Fruit fly (Drosophila melanogaster) whole organism, embryonic: ENCODE results near the gene Ssk.

Source experiments
- ATbp ChIP-seq: fragments of 200-800 bp; sonication (Bioruptor generic); optimal IDR thresholded peaks from 2 replicates; lab custom pipeline; 2017; ENCODE audit warnings: missing biosample characterization, mild to moderate bottlenecking, missing genetic modification characterization, missing genetic modification reagents
- Atf6 ChIP-seq: fragments of 200-800 bp; sonication (Bioruptor generic); IDR thresholded peaks from 2 replicates; pipeline ENCODE4 v1.3.6; 2022; ENCODE audit warnings: missing biosample characterization, missing genetic modification characterization
- BtbVII ChIP-seq: fragments of 200-800 bp; sonication (Bioruptor generic); optimal IDR thresholded peaks from 3 replicates; lab custom pipeline; 2017; ENCODE audit warnings: missing biosample characterization, mild to moderate bottlenecking, missing genetic modification characterization
- CG10366 ChIP-seq: fragments of 200-800 bp; sonication (Bioruptor generic); IDR thresholded peaks from 2 replicates; pipeline ENCODE4 v1.3.6; 2022; ENCODE audit warnings: missing biosample characterization, missing genetic modification characterization
- CG11695 ChIP-seq: fragments of 200-800 bp; sonication (Bioruptor generic); IDR thresholded peaks from 3 replicates; pipeline ENCODE4 v1.3.6; 2022; ENCODE audit warnings: missing biosample characterization, missing genetic modification characterization
- CG14014 ChIP-seq: fragments of 200-800 bp; sonication (Bioruptor generic); IDR thresholded peaks from 2 replicates; pipeline ENCODE4 v1.3.6; 2022; ENCODE audit warnings: missing biosample characterization, missing genetic modification characterization
- CG14441 ChIP-seq: fragments of 200-800 bp; sonication (Bioruptor generic); IDR thresholded peaks from 2 replicates; pipeline ENCODE4 v1.3.6; 2022; ENCODE audit warnings: missing biosample characterization, missing genetic modification characterization
- CG14860 ChIP-seq: fragments of 200-800 bp; sonication (Bioruptor generic); IDR thresholded peaks from 3 replicates; pipeline ENCODE4 v1.3.6; 2022; ENCODE audit warnings: missing biosample characterization, missing genetic modification characterization; ENCODE audit not compliant: partially characterized antibody
- CG1647 ChIP-seq: fragments of 200-800 bp; sonication (Bioruptor generic); optimal IDR thresholded peaks from 3 replicates; lab custom pipeline; 2016; ENCODE audit warnings: missing biosample characterization, missing genetic modification characterization
- CG1792 ChIP-seq: fragments of 200-800 bp; sonication (Bioruptor generic); optimal IDR thresholded peaks from 2 replicates; lab custom pipeline; 2016; ENCODE audit warnings: missing biosample characterization, missing genetic modification characterization
- CG18619 ChIP-seq: fragments of 200-800 bp; sonication (Bioruptor generic); optimal IDR thresholded peaks from 3 replicates; lab custom pipeline; 2017; ENCODE audit warnings: missing biosample characterization, mild to moderate bottlenecking, missing genetic modification characterization
- CG34422 ChIP-seq: fragments of 200-800 bp; sonication (Bioruptor generic); IDR thresholded peaks from 3 replicates; pipeline ENCODE4 v1.3.6; 2022; ENCODE audit warnings: missing biosample characterization, missing genetic modification characterization
- CG43689 ChIP-seq: fragments of 200-800 bp; sonication (Bioruptor generic); IDR thresholded peaks from 2 replicates; pipeline ENCODE4 v1.3.6; 2022; ENCODE audit warnings: missing biosample characterization, missing genetic modification characterization
- CG4820 ChIP-seq: fragments of 200-800 bp; sonication (Bioruptor generic); optimal IDR thresholded peaks from 3 replicates; lab custom pipeline; 2016; ENCODE audit warnings: missing biosample characterization, missing genetic modification characterization
- CG6175 ChIP-seq: fragments of 200-800 bp; sonication (Bioruptor generic); IDR thresholded peaks from 3 replicates; pipeline ENCODE4 v1.3.6; 2022; ENCODE audit warnings: missing biosample characterization, missing genetic modification characterization
- CG7928 ChIP-seq: fragments of 200-800 bp; sonication (Bioruptor generic); optimal IDR thresholded peaks from 2 replicates; lab custom pipeline; 2017; ENCODE audit warnings: missing biosample characterization, mild to moderate bottlenecking, missing genetic modification characterization
- CG8281 ChIP-seq: fragments of 200-800 bp; sonication (Bioruptor generic); optimal IDR thresholded peaks from 2 replicates; lab custom pipeline; 2018; ENCODE audit warnings: missing biosample characterization, mild to moderate bottlenecking, missing genetic modification characterization, moderate library complexity
- CG8359 ChIP-seq: fragments of 200-800 bp; sonication (Bioruptor generic); optimal IDR thresholded peaks from 2 replicates; lab custom pipeline; 2017; ENCODE audit warnings: missing biosample characterization, mild to moderate bottlenecking, missing genetic modification characterization, borderline replicate concordance
- CG8765 ChIP-seq: fragments of 200-800 bp; sonication (Bioruptor generic); IDR thresholded peaks from 2 replicates; pipeline ENCODE4 v1.3.6; 2022; ENCODE audit warnings: missing biosample characterization, missing genetic modification characterization
- CG9437 ChIP-seq: fragments of 200-800 bp; sonication (Bioruptor generic); optimal IDR thresholded peaks from 2 replicates; lab custom pipeline; 2018; ENCODE audit warnings: missing biosample characterization, mild to moderate bottlenecking, missing genetic modification characterization
- CG9797 ChIP-seq: fragments of 200-800 bp; sonication (Bioruptor generic); optimal IDR thresholded peaks from 3 replicates; lab custom pipeline; 2018; ENCODE audit warnings: missing biosample characterization, mild to moderate bottlenecking, missing genetic modification characterization
- CoRest ChIP-seq: fragments of 200-800 bp; sonication (Bioruptor generic); optimal IDR thresholded peaks from 3 replicates; lab custom pipeline; 2018; ENCODE audit warnings: missing biosample characterization, mild to moderate bottlenecking, missing genetic modification characterization, moderate library complexity
- Dbx ChIP-seq: fragments of 200-800 bp; sonication (Bioruptor generic); IDR thresholded peaks from 3 replicates; pipeline ENCODE4 v1.3.6; 2022; ENCODE audit warnings: missing biosample characterization, missing genetic modification characterization
- Dek ChIP-seq: fragments of 200-800 bp; sonication (Bioruptor generic); optimal IDR thresholded peaks from 3 replicates; lab custom pipeline; 2019; ENCODE audit warnings: missing biosample characterization, mild to moderate bottlenecking, missing genetic modification characterization, moderate library complexity
- E2f1 ChIP-seq: fragments of 200-800 bp; sonication (Bioruptor generic); IDR thresholded peaks from 2 replicates; pipeline ENCODE4 v1.3.6; 2022; ENCODE audit warnings: missing biosample characterization, missing genetic modification characterization
- Eip74EF ChIP-seq, 2 experiments: fragments of 200-800 bp in 1 of 2; fragments of >200 bp in 1 of 2; sonication (Bioruptor generic) in 1 of 2; optimal IDR thresholded peaks; 2 replicates each; lab custom pipeline; 2017 to 2019; ENCODE audit warnings: missing biosample characterization in 2 of 2, missing genetic modification characterization in 2 of 2, mild to moderate bottlenecking in 1 of 2, moderate library complexity in 1 of 2
- H15 ChIP-seq: fragments of 200-800 bp; sonication (Bioruptor generic); IDR thresholded peaks from 3 replicates; pipeline ENCODE4 v1.3.6; 2022; ENCODE audit warnings: missing biosample characterization, missing genetic modification characterization
- HLHmδ ChIP-seq: fragments of 200-800 bp; sonication (Bioruptor generic); optimal IDR thresholded peaks from 2 replicates; lab custom pipeline; 2018; ENCODE audit warnings: missing biosample characterization, mild to moderate bottlenecking, missing genetic modification characterization, moderate library complexity
- NfI ChIP-seq: fragments of 200-800 bp; sonication (Bioruptor generic); optimal IDR thresholded peaks from 3 replicates; lab custom pipeline; 2018; ENCODE audit warnings: missing biosample characterization, mild to moderate bottlenecking, missing genetic modification characterization, moderate library complexity
- Optix ChIP-seq: fragments of 200-800 bp; sonication (Bioruptor generic); IDR thresholded peaks from 3 replicates; pipeline ENCODE4 v1.3.6; 2022; ENCODE audit warnings: missing biosample characterization, missing genetic modification characterization
- Poxn ChIP-seq: fragments of 200-800 bp; sonication (Bioruptor generic); IDR thresholded peaks from 2 replicates; pipeline ENCODE4 v1.3.6; 2022; ENCODE audit warnings: missing biosample characterization, missing genetic modification characterization
- Rx ChIP-seq: fragments of 200-800 bp; sonication (Bioruptor generic); IDR thresholded peaks from 2 replicates; pipeline ENCODE4 v1.3.6; 2022; ENCODE audit warnings: missing biosample characterization, missing genetic modification characterization
- Sin3A ChIP-seq: fragments of >200 bp; optimal IDR thresholded peaks from 2 replicates; lab custom pipeline; 2018
- YL-1 ChIP-seq: fragments of 200-800 bp; sonication (Bioruptor generic); optimal IDR thresholded peaks from 3 replicates; lab custom pipeline; 2017; ENCODE audit warnings: missing biosample characterization, mild to moderate bottlenecking, missing genetic modification characterization
- abd-A ChIP-seq: fragments of 200-800 bp; sonication (Bioruptor generic); optimal IDR thresholded peaks from 3 replicates; lab custom pipeline; 2019; ENCODE audit warnings: missing biosample characterization, mild to moderate bottlenecking, missing genetic modification characterization, moderate library complexity
- al ChIP-seq: fragments of 200-800 bp; sonication (Bioruptor generic); IDR thresholded peaks from 2 replicates; pipeline ENCODE4 v1.3.6; 2022; ENCODE audit warnings: missing biosample characterization, missing genetic modification characterization
- aop ChIP-seq: fragments of 200-800 bp; sonication (Bioruptor generic); IDR thresholded peaks from 2 replicates; pipeline ENCODE4 v1.3.6; 2022; ENCODE audit warnings: missing biosample characterization, missing genetic modification characterization
- btn ChIP-seq: fragments of 200-800 bp; sonication (Bioruptor generic); optimal IDR thresholded peaks from 2 replicates; lab custom pipeline; 2016; ENCODE audit warnings: missing biosample characterization, missing genetic modification characterization
- chif ChIP-seq, 2 experiments: fragments of 200-800 bp; sonication (Bioruptor generic); optimal IDR thresholded peaks; 3 replicates each; lab custom pipeline; 2016; ENCODE audit warnings: missing biosample characterization in 2 of 2, missing genetic modification characterization in 2 of 2
- corto ChIP-seq: fragments of 200-800 bp; sonication (Bioruptor generic); optimal IDR thresholded peaks from 2 replicates; lab custom pipeline; 2016; ENCODE audit warnings: missing biosample characterization, mild to moderate bottlenecking, missing genetic modification characterization, moderate library complexity
- dan ChIP-seq: fragments of 200-800 bp; sonication (Bioruptor generic); IDR thresholded peaks from 2 replicates; pipeline ENCODE4 v1.3.6; 2022; ENCODE audit warnings: missing biosample characterization, missing genetic modification characterization
- dati ChIP-seq: fragments of 200-800 bp; sonication (Bioruptor generic); IDR thresholded peaks from 2 replicates; pipeline ENCODE4 v1.3.6; 2022; ENCODE audit warnings: missing biosample characterization, missing genetic modification characterization
- dpn ChIP-seq, 2 experiments: fragments of 200-800 bp; sonication (Bioruptor generic); optimal IDR thresholded peaks; 3 replicates each; lab custom pipeline; 2016; ENCODE audit warnings: missing biosample characterization in 2 of 2, missing genetic modification characterization in 2 of 2
- fd102C ChIP-seq: fragments of 200-800 bp; sonication (Bioruptor generic); optimal IDR thresholded peaks from 2 replicates; lab custom pipeline; 2018; ENCODE audit warnings: missing biosample characterization, mild to moderate bottlenecking, missing genetic modification characterization, moderate library complexity
- h ChIP-seq: fragments of >200 bp; optimal IDR thresholded peaks from 2 replicates; lab custom pipeline; 2017
- kay ChIP-seq: fragments of 200-800 bp; sonication (Bioruptor generic); optimal IDR thresholded peaks from 2 replicates; lab custom pipeline; 2016; ENCODE audit warnings: missing biosample characterization, missing genetic modification characterization
- lov ChIP-seq, 2 experiments: fragments of 200-800 bp in 1 of 2; fragments of >200 bp in 1 of 2; sonication (Bioruptor generic) in 1 of 2; IDR thresholded peaks in 1 of 2; optimal IDR thresholded peaks in 1 of 2; 2 replicates in 1 of 2; 3 replicates in 1 of 2; pipeline versions ENCODE4 v1.3.6 to Lab custom; 2017 to 2022; ENCODE audit warnings: missing biosample characterization in 1 of 2, missing genetic modification characterization in 1 of 2
- otp ChIP-seq: fragments of 200-800 bp; sonication (Bioruptor generic); IDR thresholded peaks from 3 replicates; pipeline ENCODE4, ENCODE4 v1.3.6; 2022; ENCODE audit warnings: missing biosample characterization, missing genetic modification characterization
- scrt ChIP-seq: fragments of 200-800 bp; sonication (Bioruptor generic); optimal IDR thresholded peaks from 2 replicates; lab custom pipeline; 2018; ENCODE audit warnings: missing biosample characterization, mild to moderate bottlenecking, missing genetic modification characterization, moderate library complexity
- trem ChIP-seq: fragments of 200-800 bp; optimal IDR thresholded peaks from 3 replicates; lab custom pipeline; 2019; ENCODE audit warnings: missing biosample characterization, mild to moderate bottlenecking, missing genetic modification characterization, moderate library complexity
- ttk ChIP-seq: fragments of 200-800 bp; sonication (Bioruptor generic); IDR thresholded peaks from 2 replicates; pipeline ENCODE4 v2.1.2; 2022; ENCODE audit warnings: missing biosample characterization, missing genetic modification characterization

Gene Ssk

DNA sequence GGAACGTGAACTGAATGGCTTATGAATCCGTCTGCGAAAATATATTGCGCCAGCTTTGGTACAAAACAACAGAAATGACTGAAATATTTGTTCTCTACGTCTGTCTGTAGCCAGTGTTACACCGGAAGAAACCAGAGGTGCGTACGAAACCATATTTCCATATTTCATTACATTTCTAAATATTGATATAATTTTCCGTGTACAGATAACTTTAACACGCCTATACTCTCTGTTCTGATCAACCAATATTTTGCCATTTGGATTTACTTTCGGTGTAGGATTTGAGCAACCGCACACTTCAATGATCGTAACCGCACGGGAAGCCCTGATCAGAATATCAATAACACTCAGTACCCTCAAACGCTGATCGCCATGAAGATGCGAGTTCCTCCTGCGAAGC is 6.4 kb downstream of the Ssk start (continued):
- TF ChIP-seq CG8281 (no peak), Rx (GFP tag; lab: Robert Waterston, UW) (no peak), CoRest (tag; lab: Kevin White, UChicago) (peak; percentile 64), BtbVII (GFP tag; lab: Kevin White, UChicago) (no peak), scrt (GFP tag; lab: Kevin White, UChicago) (no peak), CG4820 (GFP tag; lab: Kevin White, UChicago) (peak; percentile 8), lov (optimal IDR thresholded peaks at IDR 0.05; lab: Kevin White, UChicago) (no peak), lov (GFP tag; IDR thresholded peaks at IDR 0.05; lab: Robert Waterston, UW) (0 out of 3 replicates have a peak, but pooled peaks have one; percentile 17), abd-A (tag; lab: Kevin White, UChicago) (no peak), CG8359 (GFP tag; lab: Kevin White, UChicago) (no peak), CG8765 (GFP tag; lab: Robert Waterston, UW) (no peak), Optix (GFP tag; lab: Robert Waterston, UW) (no peak), ttk (GFP tag; lab: Robert Waterston, UW) (peak; percentile 47), CG1792 (no peak), trem (tag; lab: Kevin White, UChicago) (no peak), Dek (tag; lab: Kevin White, UChicago) (no peak), ATbp (GFP tag; lab: Kevin White, UChicago) (no peak), kay (GFP tag; lab: Kevin White, UChicago) (no peak), corto (no peak), btn (GFP tag; lab: Kevin White, UChicago) (no peak), aop (GFP tag; lab: Robert Waterston, UW) (no peak), al (peak; percentile 49; the same call in 1 of the 2 replicates), CG11695 (GFP tag; lab: Robert Waterston, UW) (0 out of 3 replicates have a peak, but pooled peaks have one; percentile 34), dati (GFP tag; lab: Robert Waterston, UW) (no peak), Atf6 (GFP tag; lab: Robert Waterston, UW) (peak; percentile 45; the same call in 1 of the 2 replicates), CG1647 (GFP tag; lab: Kevin White, UChicago) (no peak), YL-1 (GFP tag; lab: Kevin White, UChicago) (no peak), CG14860 (GFP tag; lab: Robert Waterston, UW) (no peak), otp (peak; percentile 59; the same call in 1 of the 3 replicates), Eip74EF (GFP tag; optimal IDR thresholded peaks at IDR 0.05; lab: Kevin White, UChicago) (no peak), CG43689 (GFP tag; lab: Robert Waterston, UW) (no peak), H15 (0 out of 3 replicates have a peak, but pooled peaks have one; percentile 38), CG9797 (no peak), CG18619 (GFP tag; lab: Kevin White, UChicago) (no peak), HLHmδ (no peak), NfI (GFP tag; lab: Kevin White, UChicago) (peak; percentile 35), CG7928 (GFP tag; lab: Kevin White, UChicago) (no peak), CG6175 (GFP tag; lab: Robert Waterston, UW) (no peak), Sin3A (lab: Kevin White, UChicago) (no peak), CG14014 (peak; percentile 65), CG9437 (GFP tag; lab: Kevin White, UChicago) (no peak), Poxn (GFP tag; lab: Robert Waterston, UW) (no peak), chif (GFP tag; optimal IDR thresholded peaks at IDR 0.05; lab: Kevin White, UChicago) (peak; percentile 13 to 16), h (lab: Kevin White, UChicago) (no peak), CG10366 (peak; percentile 50; the same call in 1 of the 2 replicates), dan (GFP tag; lab: Robert Waterston, UW) (no peak), dpn (GFP tag; optimal IDR thresholded peaks at IDR 0.05; lab: Kevin White, UChicago) (peak; percentile 38 to 50), CG14441 (GFP tag; lab: Robert Waterston, UW) (peak; percentile 64), Dbx (GFP tag; lab: Robert Waterston, UW) (peak; percentile 46; the same call in 1 of the 3 replicates), E2f1 (GFP tag; lab: Robert Waterston, UW) (peak; percentile 25; the same call in 1 of the 2 replicates), CG34422 (GFP tag; lab: Robert Waterston, UW) (peak; percentile 48; the same call in 1 of the 3 replicates), fd102C (GFP tag; lab: Kevin White, UChicago) (no peak)
